Fruit fly (Drosophila melanogaster): Measurements from ENCODE around the gene Rbcn-3B.
A peak's percentile ranks its signal among the peaks of the same experiment; 100 is the strongest.

The Rbcn-3B gene

DNA sequence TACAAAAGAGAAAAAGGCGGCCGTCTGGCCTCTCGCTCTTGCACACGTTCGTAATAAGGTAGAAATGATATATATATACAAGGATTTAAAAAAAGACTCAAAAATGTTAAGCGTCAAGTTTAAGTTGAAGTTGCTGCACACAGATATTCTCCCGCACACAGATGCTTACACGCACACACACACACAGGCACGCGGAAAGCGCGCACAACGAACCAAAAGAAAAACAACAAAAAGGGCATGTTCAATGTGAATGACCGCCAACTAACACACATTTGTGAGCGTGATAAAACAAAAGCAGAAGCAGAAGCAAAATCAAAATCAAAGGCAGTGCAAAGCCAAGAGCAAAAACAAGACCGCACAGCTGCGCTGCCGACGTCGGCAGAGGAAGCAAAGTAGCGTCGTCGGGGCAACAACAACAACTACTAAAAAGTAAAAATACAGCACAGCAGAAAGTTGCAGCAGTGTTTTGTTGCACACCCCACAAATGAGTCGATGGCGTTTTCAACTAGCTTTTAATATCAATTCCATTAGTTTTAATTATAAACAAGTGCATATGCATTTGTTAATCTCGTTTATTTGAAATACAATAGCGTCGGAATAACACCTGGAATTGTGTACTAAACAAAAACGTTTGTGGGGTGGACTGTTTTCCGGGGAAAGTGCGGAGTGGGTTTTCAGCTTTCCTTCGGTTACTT, 38.6 kb downstream of the Rbcn-3B start (continued):
- TF ChIP-seq CG11762 (GFP tag; optimal IDR thresholded peaks at IDR 0.05; ENCODE audit: insufficient read depth) = peak; percentile 98
- TF ChIP-seq Smox (GFP tag; optimal IDR thresholded peaks at IDR 0.05) = peak; percentile 98
- peak; percentile 99 for TF ChIP-seq pdm3 (GFP tag; optimal IDR thresholded peaks at IDR 0.05)
- peak; percentile 99 for TF ChIP-seq CG32006 (GFP tag; optimal IDR thresholded peaks at IDR 0.05)
- peak; percentile 98 for TF ChIP-seq CG10631 (GFP tag; optimal IDR thresholded peaks at IDR 0.05)
- TF ChIP-seq CG8319 (GFP tag; optimal IDR thresholded peaks at IDR 0.05) = peak; percentile 97
- peak; percentile 98 for TF ChIP-seq Sox102F (GFP tag; optimal IDR thresholded peaks at IDR 0.05)
- TF ChIP-seq CG9139 (GFP tag; optimal IDR thresholded peaks at IDR 0.05) = peak; percentile 95
- TF ChIP-seq achi (GFP tag; optimal IDR thresholded peaks at IDR 0.05) = peak; percentile 98
- peak; percentile 94 for TF ChIP-seq CG6854 (GFP tag; optimal IDR thresholded peaks at IDR 0.05)
- peak; percentile 98 for TF ChIP-seq Hr4 (GFP tag; optimal IDR thresholded peaks at IDR 0.05)
- TF ChIP-seq CG11294 (GFP tag; IDR thresholded peaks at IDR 0.05) = peak; percentile 94
- peak; percentile 96 for TF ChIP-seq Sox15 (GFP tag; optimal IDR thresholded peaks at IDR 0.05)
- peak; percentile 99 for TF ChIP-seq Met (GFP tag; optimal IDR thresholded peaks at IDR 0.05)
- TF ChIP-seq CG1621 (tag; optimal IDR thresholded peaks at IDR 0.05) = peak; percentile 96
- TF ChIP-seq Hr39 (GFP tag; optimal IDR thresholded peaks at IDR 0.05) = peak; percentile 98
- peak; percentile 99 for TF ChIP-seq CG15336 (GFP tag; IDR thresholded peaks at IDR 0.05)
- peak; percentile 98 for TF ChIP-seq CG31627 (GFP tag; optimal IDR thresholded peaks at IDR 0.05)
- peak; percentile 97 for TF ChIP-seq CG6808 (GFP tag; optimal IDR thresholded peaks at IDR 0.05)
- TF ChIP-seq vri (GFP tag; optimal IDR thresholded peaks at IDR 0.05) = no peak
- peak; percentile 96 for TF ChIP-seq CG16779 (tag; optimal IDR thresholded peaks at IDR 0.05)
- peak; percentile 99 for TF ChIP-seq CG8119 (GFP tag; IDR thresholded peaks at IDR 0.05)
- peak; percentile 99 for TF ChIP-seq CG3919 (GFP tag; optimal IDR thresholded peaks at IDR 0.05)
- peak; percentile 97 for TF ChIP-seq dac (GFP tag; optimal IDR thresholded peaks at IDR 0.05)
- peak; percentile 18 for TF ChIP-seq fkh (GFP tag; optimal IDR thresholded peaks at IDR 0.05)
- TF ChIP-seq OdsH (GFP tag; optimal IDR thresholded peaks at IDR 0.05) = peak; percentile 98

DNA sequence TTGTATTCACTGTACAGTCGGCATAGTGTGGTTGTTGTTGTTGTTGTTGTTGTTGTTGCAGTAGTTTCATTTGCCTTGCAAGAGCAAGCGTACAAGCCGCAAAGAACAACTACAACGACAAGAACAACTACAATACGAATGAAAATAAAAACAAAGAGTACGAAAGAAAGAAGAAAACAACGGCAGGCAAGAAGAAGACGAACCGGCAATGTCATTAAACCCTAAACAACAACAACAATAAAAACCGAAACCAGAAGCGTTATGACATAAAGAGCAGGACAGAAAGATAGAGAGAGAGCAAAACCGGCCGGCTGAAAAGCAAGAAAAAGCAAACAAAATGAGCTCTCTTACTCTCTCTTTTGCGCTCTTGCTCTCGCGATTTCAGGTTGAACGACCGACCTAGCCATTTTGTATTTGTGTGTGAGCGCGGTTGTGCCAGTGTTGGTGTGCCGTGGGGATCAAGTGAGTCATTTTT, 39.2 kb downstream of the Rbcn-3B start:
- TF ChIP-seq CG11762 (GFP tag; optimal IDR thresholded peaks at IDR 0.05; ENCODE audit: insufficient read depth) (no peak), Eip75B (GFP tag; optimal IDR thresholded peaks at IDR 0.05) (peak; percentile 62), Eip78C (GFP tag) (peak; percentile 61), Gug (GFP tag; IDR thresholded peaks at IDR 0.05) (no peak), Sox15 (GFP tag; optimal IDR thresholded peaks at IDR 0.05) (no peak), acj6 (GFP tag; optimal IDR thresholded peaks at IDR 0.05) (no peak), vri (GFP tag; optimal IDR thresholded peaks at IDR 0.05) (peak; percentile 99), Hr38 (GFP tag; optimal IDR thresholded peaks at IDR 0.05) (no peak), net (GFP tag; optimal IDR thresholded peaks at IDR 0.05) (no peak), CG16779 (tag; optimal IDR thresholded peaks at IDR 0.05) (no peak), CG11902 (GFP tag; optimal IDR thresholded peaks at IDR 0.05) (no peak), spab (GFP tag; optimal IDR thresholded peaks at IDR 0.05) (peak; percentile 38), CG3919 (GFP tag; optimal IDR thresholded peaks at IDR 0.05) (no peak), CG6854 (GFP tag; optimal IDR thresholded peaks at IDR 0.05) (no peak), fd85E (GFP tag; optimal IDR thresholded peaks at IDR 0.05) (no peak), cyc (GFP tag; optimal IDR thresholded peaks at IDR 0.05) (no peak), Ets96B (tag; optimal IDR thresholded peaks at IDR 0.05) (no peak), lz (GFP tag; optimal IDR thresholded peaks at IDR 0.05) (no peak), eg (GFP tag; IDR thresholded peaks at IDR 0.05) (no peak), CG34406 (GFP tag; optimal IDR thresholded peaks at IDR 0.05) (no peak), fd59A (GFP tag; optimal IDR thresholded peaks at IDR 0.05) (peak; percentile 37), CG31627 (GFP tag; optimal IDR thresholded peaks at IDR 0.05) (no peak), Met (GFP tag; optimal IDR thresholded peaks at IDR 0.05) (peak; percentile 33), CG3032 (tag; optimal IDR thresholded peaks at IDR 0.05) (no peak), CG8632 (GFP tag; optimal IDR thresholded peaks at IDR 0.05) (no peak), CG11294 (GFP tag; IDR thresholded peaks at IDR 0.05) (no peak), OdsH (GFP tag; optimal IDR thresholded peaks at IDR 0.05) (no peak), CG10669 (GFP tag; optimal IDR thresholded peaks at IDR 0.05) (no peak), CG6808 (GFP tag; optimal IDR thresholded peaks at IDR 0.05) (peak; percentile 81), topi (GFP tag; optimal IDR thresholded peaks at IDR 0.05) (no peak), ss (GFP tag; optimal IDR thresholded peaks at IDR 0.05) (peak; percentile 58 to 77), CG9139 (GFP tag; optimal IDR thresholded peaks at IDR 0.05) (peak; percentile 18), Blimp-1 (GFP tag; optimal IDR thresholded peaks at IDR 0.05) (peak; percentile 17), CG6276 (GFP tag; optimal IDR thresholded peaks at IDR 0.05) (no peak)
